Fruit fly (Drosophila melanogaster) ovary, adult (tissue): ENCODE data around the gene HemK1.

Source experiments
- CG17801 ChIP-seq: fragments of 200-800 bp; optimal IDR thresholded peaks from 2 replicates; lab custom pipeline; 2019; ENCODE audit warnings: missing biosample characterization, mild to moderate bottlenecking, missing genetic modification characterization, moderate library complexity; ENCODE audit not compliant: partially characterized antibody

The HemK1 gene

dm6 chr2L:6479226-6479906 is 11.9 kb upstream of the HemK1 start:
- TF ChIP-seq CG17801 (GFP tag; lab: Kevin White, UChicago) = peak; percentile 69

dm6 chr2L:6476753-6477152 is 9.3 kb upstream of the HemK1 start, which contains the start of gene CG9536:
Gene CG9536, minus strand, starts transcription at chr2L:6476975.
- peak; percentile 58 for TF ChIP-seq CG17801 (GFP tag; lab: Kevin White, UChicago)

DNA sequence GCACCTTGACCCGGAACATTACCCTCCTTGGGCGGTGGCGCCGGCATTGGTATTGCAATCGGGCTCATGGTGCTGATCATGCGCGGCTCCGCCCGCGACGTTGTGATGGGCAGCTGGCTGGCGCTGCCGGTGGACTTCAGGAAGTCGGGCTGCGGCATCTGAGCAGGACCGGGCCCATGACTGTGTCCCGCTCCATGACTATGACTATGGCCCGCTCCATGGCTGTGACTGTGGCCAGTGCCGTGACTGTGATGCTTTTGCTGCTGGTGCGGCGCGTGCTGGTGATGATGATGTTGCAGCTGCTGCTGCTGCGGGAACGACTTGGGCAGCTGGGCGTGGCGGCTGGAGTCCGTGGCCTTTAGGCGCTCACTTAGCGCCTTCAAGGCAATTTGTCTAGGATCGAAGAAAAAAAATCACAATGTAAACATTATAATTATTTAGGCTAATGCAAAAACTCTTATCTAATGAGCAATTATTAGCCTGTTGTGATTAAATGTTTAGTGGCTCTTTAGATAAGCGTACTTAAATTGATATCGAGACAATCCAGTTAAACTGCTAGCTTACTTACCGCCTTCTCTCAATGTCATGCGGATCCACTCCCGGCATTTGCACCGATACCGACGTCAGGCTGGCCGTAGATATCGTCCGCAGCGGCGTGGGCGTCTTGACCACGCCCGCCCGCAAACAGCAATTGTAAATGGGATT is 7.5 kb upstream of the HemK1 start:
- TF ChIP-seq CG17801 (GFP tag; lab: Kevin White, UChicago) = no peak

DNA sequence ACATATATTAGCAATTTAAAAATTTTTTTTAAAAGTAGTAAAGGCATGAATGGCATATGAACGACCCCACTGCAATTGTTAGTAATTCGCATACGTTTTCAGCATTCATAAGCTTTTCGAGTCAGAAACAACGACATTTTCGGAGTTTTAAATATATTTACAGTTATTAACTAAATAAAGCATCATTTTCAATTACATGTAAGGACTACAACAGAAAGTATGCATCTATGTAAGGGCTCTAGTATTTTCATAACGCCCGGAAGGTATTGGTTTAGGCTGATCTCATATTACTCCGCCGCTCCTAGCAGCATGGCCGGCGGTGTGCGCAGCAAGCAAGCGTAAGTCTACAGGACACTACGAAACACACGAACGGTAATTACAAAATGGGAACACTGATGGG is 6.8 kb upstream of the HemK1 start:
- TF ChIP-seq CG17801 (GFP tag; lab: Kevin White, UChicago) = no peak

- peak; percentile 53 for TF ChIP-seq CG17801 (GFP tag; lab: Kevin White, UChicago)
Measured at dm6 chr2L:6473076-6474037, 5.9 kb upstream of the HemK1 start, which contains the start of gene mmy. Gene mmy, minus strand, starts transcription at chr2L:6473904.

DNA sequence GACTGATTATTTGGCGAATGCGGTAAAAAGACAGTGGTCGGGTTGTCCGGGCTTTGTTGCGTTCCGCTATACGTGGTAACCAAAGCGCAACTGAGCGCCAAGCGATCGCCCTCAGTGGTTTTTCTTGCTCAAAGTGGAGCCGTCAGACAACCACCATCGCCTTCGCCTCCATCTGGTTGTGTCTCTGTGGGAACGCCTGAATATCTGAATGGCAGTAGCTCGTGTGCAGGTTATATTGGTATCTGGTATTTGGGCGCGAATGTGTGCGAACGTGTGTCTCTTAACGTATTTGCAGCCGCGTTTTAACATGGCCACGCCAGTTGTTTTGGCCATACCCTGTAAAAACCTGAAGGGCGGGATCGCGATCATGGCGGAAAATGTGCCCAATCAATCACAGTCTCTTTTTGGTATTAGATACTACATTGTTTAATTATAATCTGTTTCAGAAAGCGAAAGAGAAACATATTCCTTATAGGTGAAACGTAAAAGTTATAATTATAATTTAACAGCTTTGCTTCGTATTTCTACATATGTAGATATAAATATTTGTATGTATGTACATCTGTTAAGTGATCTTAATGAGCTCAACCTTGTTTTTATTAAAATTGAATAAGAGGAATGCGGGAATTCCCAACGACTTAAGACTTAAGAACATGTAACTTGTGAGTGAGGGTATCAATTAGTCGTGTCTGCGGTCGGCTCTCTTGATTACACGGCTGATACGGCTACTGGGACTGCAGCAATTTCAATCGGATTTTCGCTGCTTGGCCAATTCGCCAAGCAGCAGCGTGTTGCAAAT is 4.7 kb upstream of the HemK1 start:
- TF ChIP-seq CG17801 (GFP tag; lab: Kevin White, UChicago) = peak; percentile 21

DNA sequence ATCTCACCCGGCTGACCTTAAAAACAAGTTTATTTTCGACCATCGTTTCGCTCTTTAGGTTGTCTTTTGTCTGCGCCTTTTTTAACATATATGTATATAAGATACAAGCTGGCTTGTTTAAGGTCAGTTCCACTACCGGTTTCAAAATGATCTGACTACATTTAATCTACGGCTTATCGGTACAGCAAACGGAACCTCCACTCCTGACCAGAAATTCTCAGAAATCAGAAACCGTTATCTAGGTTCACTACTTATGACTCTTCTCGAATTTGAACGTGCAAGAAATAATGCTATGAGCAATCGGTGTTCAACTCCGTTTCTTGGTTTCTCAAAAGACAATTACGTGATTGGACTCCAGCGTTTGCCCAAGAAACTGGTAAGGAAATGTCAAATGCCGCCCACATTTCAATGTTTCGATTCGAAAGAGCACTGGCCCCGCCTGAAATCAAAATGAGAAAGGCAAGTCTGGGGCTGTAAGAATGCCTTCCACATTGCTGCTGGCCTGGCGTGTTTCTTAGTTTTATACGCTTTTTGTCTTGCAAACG is 2.7 kb upstream of the HemK1 start:
- TF ChIP-seq CG17801 (GFP tag; lab: Kevin White, UChicago) = no peak

- TF ChIP-seq CG17801 (GFP tag; lab: Kevin White, UChicago) = no peak
Measured at dm6 chr2L:6465497-6465896, 2.0 kb downstream of the HemK1 start, which contains the start of gene Rchy1. Gene Rchy1, minus strand, starts transcription at chr2L:6465669.

- TF ChIP-seq CG17801 (GFP tag; lab: Kevin White, UChicago) = no peak
Measured at dm6 chr2L:6464780-6465179, 2.7 kb downstream of the HemK1 start.

dm6 chr2L:6464270-6464669 is 3.2 kb downstream of the HemK1 start:
- TF ChIP-seq CG17801 (GFP tag; lab: Kevin White, UChicago) = no peak

DNA sequence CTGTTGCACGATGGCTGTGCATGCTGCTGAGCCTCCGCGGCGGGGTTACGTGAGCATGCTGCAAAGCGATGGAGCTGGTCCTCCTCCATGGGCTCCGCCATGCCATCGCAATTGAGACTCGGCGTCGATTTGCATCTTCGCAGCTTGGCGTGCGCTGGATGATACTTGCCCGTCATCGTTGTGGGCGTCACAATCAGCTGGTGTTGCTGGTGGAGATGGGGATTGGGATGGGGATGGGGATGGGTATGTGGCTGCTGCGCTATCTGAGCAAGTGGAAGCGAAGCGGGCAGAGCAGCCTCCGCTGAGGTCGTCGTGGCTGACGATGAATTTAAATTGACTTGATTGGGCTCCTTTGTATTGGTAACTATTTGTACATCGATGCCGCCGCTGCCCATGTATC is 4.1 kb downstream of the HemK1 start:
- no peak for TF ChIP-seq CG17801 (GFP tag; lab: Kevin White, UChicago)

DNA sequence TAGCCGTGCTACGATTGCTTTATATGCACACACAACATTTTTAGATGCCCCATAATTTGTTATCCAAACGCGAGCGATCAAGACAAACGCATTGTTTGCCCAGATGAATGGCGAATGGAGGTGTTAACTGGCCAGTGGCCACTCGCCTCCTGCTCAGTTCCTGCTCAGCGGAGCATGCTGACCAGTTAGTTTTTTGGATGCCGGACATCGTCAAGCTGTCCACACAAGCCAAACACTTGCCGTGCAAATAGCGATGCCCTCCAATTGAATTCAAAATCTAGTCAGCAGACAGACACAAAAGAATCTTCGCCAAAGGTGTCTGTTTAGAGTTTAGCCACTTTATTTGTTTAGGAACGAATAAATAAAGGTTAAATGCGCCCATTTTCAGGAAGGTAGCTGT is 5.2 kb downstream of the HemK1 start:
- no peak for TF ChIP-seq CG17801 (GFP tag; lab: Kevin White, UChicago)

DNA sequence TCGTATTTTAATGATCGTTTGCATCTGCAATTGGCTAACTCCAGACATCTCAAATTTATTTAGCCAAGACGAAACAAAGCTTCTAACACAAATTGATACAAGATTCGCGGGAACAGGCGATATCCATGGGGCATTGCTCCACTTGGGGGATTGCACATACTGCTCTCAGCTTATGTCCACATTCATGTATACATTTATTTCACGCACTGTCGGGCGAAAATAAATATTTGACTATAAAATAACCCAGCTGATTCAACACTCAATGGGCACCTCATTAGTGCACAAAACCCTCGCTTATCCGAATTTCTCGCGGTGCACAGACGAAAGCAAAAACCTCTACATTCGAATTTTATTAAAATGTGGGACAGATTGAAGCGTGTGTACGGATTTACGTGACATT is 6.0 kb downstream of the HemK1 start:
- no peak for TF ChIP-seq CG17801 (GFP tag; lab: Kevin White, UChicago)

dm6 chr2L:6457583-6457982 is 9.9 kb downstream of the HemK1 start:
- TF ChIP-seq CG17801 (GFP tag; lab: Kevin White, UChicago) = no peak
